Worm (Caenorhabditis elegans) whole organism, early embryonic: ENCODE data around the gene asns-2.
"Not testable (repeated sequence)": the region's sequence is repeated elsewhere in the genome, so short reads cannot be mapped to it uniquely, and the experiment has no call there.

Experiments
- B0310.2 ChIP-seq: sonication (generic microtip); optimal IDR thresholded peaks from 2 replicates; lab custom pipeline; 2016; ENCODE audit warnings: mild to moderate bottlenecking, missing genetic modification characterization, missing compliant biosample characterization
- F13C5.2 ChIP-seq: sonication (generic microtip); optimal IDR thresholded peaks from 2 replicates; lab custom pipeline; 2017; ENCODE audit warnings: mild to moderate bottlenecking, missing genetic modification characterization, inconsistent platforms, missing compliant biosample characterization
- aly-1 ChIP-seq: sonication (generic microtip); optimal IDR thresholded peaks from 2 replicates; lab custom pipeline; 2016; ENCODE audit warnings: missing genetic modification characterization, missing compliant biosample characterization
- ama-1 ChIP-seq: fragments of 150-350 bp; optimal IDR thresholded peaks from 2 replicates; lab custom pipeline; 2014
- ceh-13 ChIP-seq: fragments of 200-800 bp; sonication (Bioruptor generic); optimal IDR thresholded peaks from 2 replicates; lab custom pipeline; 2018; ENCODE audit warnings: mild to moderate bottlenecking, missing genetic modification characterization, missing compliant biosample characterization
- ceh-36 ChIP-seq: sonication (generic microtip); optimal IDR thresholded peaks from 2 replicates; lab custom pipeline; 2016; ENCODE audit warnings: missing genetic modification characterization, inconsistent platforms, missing compliant biosample characterization
- ets-7 ChIP-seq: sonication (generic microtip); optimal IDR thresholded peaks from 2 replicates; lab custom pipeline; 2016; ENCODE audit warnings: missing genotype, missing genetic modification characterization, missing compliant biosample characterization
- flt-1 ChIP-seq: fragments of 200-800 bp; sonication (Bioruptor generic); IDR thresholded peaks from 2 replicates; pipeline ENCODE4 v1.3.6; 2022; ENCODE audit warnings: missing genetic modification characterization, missing compliant biosample characterization
- hmbx-1 ChIP-seq: sonication (generic microtip); optimal IDR thresholded peaks from 2 replicates; lab custom pipeline; 2016; ENCODE audit warnings: mild to moderate bottlenecking, missing genetic modification characterization, missing compliant biosample characterization
- hmg-4 ChIP-seq: fragments of 200-800 bp; sonication (Bioruptor generic); optimal IDR thresholded peaks from 2 replicates; lab custom pipeline; 2018; ENCODE audit warnings: mild to moderate bottlenecking, missing genetic modification characterization, missing compliant biosample characterization
- hnd-1 ChIP-seq: sonication (generic microtip); optimal IDR thresholded peaks from 2 replicates; lab custom pipeline; 2016; ENCODE audit warnings: missing genetic modification characterization, missing compliant biosample characterization
- pes-1 ChIP-seq: fragments of 200-800 bp; sonication (Bioruptor generic); IDR thresholded peaks from 2 replicates; pipeline ENCODE4 v1.3.6; 2022; ENCODE audit warnings: missing genetic modification reagents, missing genetic modification characterization, missing compliant biosample characterization
- scrt-1 ChIP-seq: fragments of 200-800 bp; sonication (Bioruptor generic); IDR thresholded peaks from 2 replicates; pipeline ENCODE4 v1.3.6; 2022; ENCODE audit warnings: missing genetic modification characterization, missing compliant biosample characterization
- sea-1 ChIP-seq: fragments of 200-800 bp; sonication (Bioruptor generic); conservative IDR thresholded peaks from 2 replicates; pipeline ENCODE4 v1.3.6; 2022; ENCODE audit warnings: missing genetic modification characterization, missing compliant biosample characterization
- tbx-11 ChIP-seq: fragments of 200-800 bp; sonication (Bioruptor generic); IDR thresholded peaks from 2 replicates; pipeline ENCODE4 v1.3.6; 2022; ENCODE audit warnings: missing genetic modification characterization, missing compliant biosample characterization
- tbx-37 ChIP-seq: fragments of 200-800 bp; sonication (Bioruptor generic); conservative IDR thresholded peaks from 2 replicates; pipeline ENCODE4 v1.3.6; 2022; ENCODE audit warnings: missing genetic modification reagents, missing genetic modification characterization, missing compliant biosample characterization
- tra-4 ChIP-seq: sonication (generic microtip); optimal IDR thresholded peaks from 2 replicates; lab custom pipeline; 2017; ENCODE audit warnings: missing genetic modification characterization, missing compliant biosample characterization

Gene asns-2

DNA sequence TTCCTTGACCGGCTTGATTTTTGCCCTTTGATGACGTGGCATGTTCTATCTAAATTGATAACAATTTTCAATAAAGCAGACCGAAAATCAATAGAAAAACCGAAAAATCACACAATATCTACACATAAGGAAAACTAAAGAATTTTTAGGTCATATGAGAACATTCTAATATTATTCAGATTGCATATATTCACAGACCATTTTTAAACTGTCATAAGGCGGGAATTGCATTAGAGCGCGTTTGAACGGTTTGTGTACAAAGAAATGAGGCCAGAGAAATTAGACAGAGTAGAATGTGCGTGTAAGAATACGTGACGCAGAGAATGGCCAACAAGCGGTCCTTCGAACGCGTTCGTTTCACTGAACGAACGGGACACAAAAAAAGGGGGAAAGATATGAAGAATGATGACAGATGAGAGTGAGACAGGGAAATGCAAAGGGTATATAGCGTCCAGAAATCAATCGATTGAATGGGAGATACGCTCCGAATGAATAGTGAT is 13.7 kb downstream of the asns-2 start, which contains the start of gene M02D8.3:
TSS of gene M02D8.3 (minus strand) at position 51 of the 500 bp plus-strand sequence.
- no peak for TF ChIP-seq sea-1 (GFP tag; lab: Robert Waterston, UW)
- TF ChIP-seq F13C5.2 (tag; lab: Kevin White, UChicago), result peak; percentile 35

DNA sequence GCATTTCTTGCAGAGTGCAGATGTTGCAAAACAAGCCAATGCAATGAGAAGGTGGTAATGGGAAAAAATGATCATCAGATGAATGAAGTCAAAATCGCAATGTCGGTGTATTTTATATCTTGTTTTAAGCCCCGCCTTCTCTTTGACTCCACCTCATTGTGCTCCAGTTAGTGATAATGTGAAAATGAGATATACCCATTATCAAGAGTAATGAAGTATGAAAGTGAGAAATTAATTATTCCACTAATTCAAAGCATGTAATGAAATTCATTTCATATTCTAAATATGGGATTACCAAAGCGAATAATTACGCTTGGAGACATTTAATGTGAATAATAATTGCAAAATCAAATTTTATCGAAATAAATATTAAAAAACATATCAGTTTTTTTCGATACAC is 18.9 kb downstream of the asns-2 start, which contains the start of gene M02D8.6:
TSS of gene M02D8.6 (minus strand) at position 101 of the 400 bp plus-strand sequence.
- TF ChIP-seq tra-4 (tag; lab: Kevin White, UChicago); B0310.2; ceh-36 (tag; lab: Kevin White, UChicago): not testable (repeated sequence)

DNA sequence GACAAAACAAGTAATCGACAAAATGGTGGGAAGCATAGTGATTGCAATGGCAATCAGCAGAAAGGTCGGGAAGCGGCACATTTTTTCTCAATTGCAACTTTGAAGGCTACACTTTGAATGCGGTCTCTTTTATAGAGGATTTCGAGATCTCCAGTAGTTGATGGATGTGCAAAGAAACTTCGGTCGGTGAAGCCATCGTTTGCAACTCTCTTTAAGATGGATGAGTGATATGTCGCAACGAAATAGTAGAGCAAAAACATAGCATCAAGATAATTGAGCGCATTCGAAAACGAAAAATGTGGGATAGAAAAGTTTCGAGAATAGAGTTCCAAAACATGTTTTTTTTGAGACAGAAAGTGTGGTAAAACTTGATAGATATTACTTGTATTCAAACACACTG is 23.4 kb downstream of the asns-2 start, which contains the start of gene EGAP4.1:
TSS of gene EGAP4.1 (minus strand) at position 101 of the 400 bp plus-strand sequence.
- TF ChIP-seq aly-1 (tag; lab: Kevin White, UChicago) (no peak), ceh-13 (GFP tag; lab: Kevin White, UChicago) (no peak), F13C5.2 (tag; lab: Kevin White, UChicago) (no peak)

DNA sequence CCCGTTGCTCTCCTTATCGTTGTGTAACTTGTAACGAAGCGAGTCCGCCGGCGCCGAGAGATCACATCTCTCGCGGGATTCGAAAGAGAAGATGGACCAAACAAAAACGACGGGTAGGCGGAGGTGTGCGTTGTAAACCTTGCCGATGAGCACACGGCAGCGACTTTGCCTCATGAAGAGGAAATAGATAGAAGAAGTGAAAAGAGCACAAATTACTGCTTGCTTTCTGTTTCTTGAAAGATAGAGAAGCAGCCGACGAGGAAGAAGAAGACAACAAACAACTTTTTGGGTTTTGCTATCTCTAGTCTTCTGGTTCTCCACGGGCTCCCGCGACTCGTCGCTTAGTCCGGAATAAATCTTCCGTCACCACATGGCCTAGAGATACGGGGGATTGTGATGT is 26.9 kb downstream of the asns-2 start:
- TF ChIP-seq ets-7, result no peak
- TF ChIP-seq ceh-13 (GFP tag; lab: Kevin White, UChicago), result no peak
- TF ChIP-seq aly-1 (tag; lab: Kevin White, UChicago), result no peak
- no peak for TF ChIP-seq ama-1
- no peak for TF ChIP-seq hmbx-1 (tag; lab: Kevin White, UChicago)
- no peak for TF ChIP-seq hmg-4 (GFP tag; lab: Kevin White, UChicago)
- TF ChIP-seq tbx-11 (GFP tag; lab: Robert Waterston, UW), result no peak
- no peak for TF ChIP-seq B0310.2

DNA sequence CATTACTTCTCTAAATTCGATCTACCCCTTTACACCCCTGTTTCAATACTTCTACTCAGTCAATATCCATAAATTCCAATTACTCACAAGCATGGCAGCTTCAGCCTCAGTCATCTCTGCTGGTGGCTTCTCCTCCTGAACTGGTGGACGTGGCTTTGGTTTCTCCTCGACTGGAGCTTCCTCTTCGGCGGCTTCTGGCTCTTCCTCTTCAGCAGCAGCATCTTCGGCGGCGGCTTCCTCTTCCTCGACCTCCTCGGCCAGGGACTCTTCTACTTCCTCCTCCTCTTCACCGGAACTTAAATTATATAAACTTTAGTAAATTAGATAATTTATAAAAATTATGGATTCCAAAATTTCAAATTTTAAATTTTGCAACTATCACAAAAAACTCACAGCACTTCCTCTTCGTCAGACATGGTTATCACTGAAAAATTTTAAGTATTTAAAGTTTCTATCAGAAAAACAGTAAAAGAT is 27.6 kb downstream of the asns-2 start, which contains the start of gene tnt-2:
TSS of gene tnt-2 (minus strand) at position 424 of the 474 bp plus-strand sequence.
- TF ChIP-seq B0310.2 (no peak), aly-1 (tag; lab: Kevin White, UChicago) (no peak), hmbx-1 (tag; lab: Kevin White, UChicago) (no peak), ceh-13 (GFP tag; lab: Kevin White, UChicago) (no peak), tra-4 (tag; lab: Kevin White, UChicago) (no peak), ets-7 (no peak), sea-1 (GFP tag; lab: Robert Waterston, UW) (no peak), pes-1 (GFP tag; lab: Robert Waterston, UW) (no peak), hmg-4 (GFP tag; lab: Kevin White, UChicago) (no peak), tbx-37 (GFP tag; lab: Robert Waterston, UW) (no peak), ama-1 (no peak), ceh-36 (tag; lab: Kevin White, UChicago) (no peak), hnd-1 (no peak), F13C5.2 (tag; lab: Kevin White, UChicago) (no peak), scrt-1 (GFP tag; lab: Robert Waterston, UW) (no peak), flt-1 (GFP tag; lab: Robert Waterston, UW) (no peak), tbx-11 (GFP tag; lab: Robert Waterston, UW) (no peak)

DNA sequence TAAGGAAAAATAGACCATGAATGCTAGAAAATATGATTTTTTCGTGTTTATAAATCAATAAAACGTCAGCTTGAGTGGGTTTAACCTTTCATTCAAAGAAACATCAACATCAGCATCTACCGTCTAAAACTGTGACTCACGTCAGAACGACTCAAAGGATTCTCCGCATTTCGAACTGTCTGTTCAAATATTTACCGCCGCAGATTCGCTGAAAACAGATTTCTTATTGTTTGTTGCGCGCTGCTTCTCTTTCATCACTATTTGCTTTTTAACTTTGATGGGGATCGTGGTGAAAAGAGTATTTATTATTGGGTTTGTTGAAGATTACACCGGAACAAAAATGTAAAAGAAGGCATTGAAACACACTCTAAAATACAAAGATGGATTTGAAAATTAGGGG is 29.5 kb downstream of the asns-2 start:
- TF ChIP-seq tra-4 (tag; lab: Kevin White, UChicago), result no peak
- no peak for TF ChIP-seq flt-1 (GFP tag; lab: Robert Waterston, UW)
- TF ChIP-seq tbx-37 (GFP tag; lab: Robert Waterston, UW), result no peak
- TF ChIP-seq sea-1 (GFP tag; lab: Robert Waterston, UW), result no peak

DNA sequence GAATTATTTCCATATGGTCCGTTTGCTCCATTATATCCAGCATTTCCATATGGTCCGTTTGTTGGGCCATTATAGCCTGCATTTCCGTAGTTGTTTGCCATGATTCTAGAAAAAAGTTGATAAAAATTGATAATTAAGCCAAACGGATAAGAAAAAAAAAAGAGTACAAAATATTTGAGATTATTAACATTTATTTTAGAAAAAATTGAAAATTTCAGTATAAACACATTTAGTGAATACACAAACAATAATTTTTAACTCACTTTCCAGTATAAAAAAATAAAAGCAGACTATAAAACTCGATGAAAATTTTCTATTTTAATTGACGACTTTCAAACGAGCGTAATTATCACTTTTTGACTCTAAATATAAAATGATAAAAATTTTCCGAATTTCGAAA is 30.1 kb downstream of the asns-2 start, which contains the start of gene F53A9.9:
TSS of gene F53A9.9 (minus strand) at position 101 of the 400 bp plus-strand sequence.
- TF ChIP-seq ets-7, result no peak
- no peak for TF ChIP-seq B0310.2
- no peak for TF ChIP-seq ceh-13 (GFP tag; lab: Kevin White, UChicago)
- no peak for TF ChIP-seq tbx-11 (GFP tag; lab: Robert Waterston, UW)
- no peak for TF ChIP-seq pes-1 (GFP tag; lab: Robert Waterston, UW)
- no peak for TF ChIP-seq scrt-1 (GFP tag; lab: Robert Waterston, UW)
- TF ChIP-seq ceh-36 (tag; lab: Kevin White, UChicago), result no peak
- TF ChIP-seq hnd-1, result no peak
- no peak for TF ChIP-seq hmg-4 (GFP tag; lab: Kevin White, UChicago)
- TF ChIP-seq hmbx-1 (tag; lab: Kevin White, UChicago), result no peak
- TF ChIP-seq ama-1, result no peak

DNA sequence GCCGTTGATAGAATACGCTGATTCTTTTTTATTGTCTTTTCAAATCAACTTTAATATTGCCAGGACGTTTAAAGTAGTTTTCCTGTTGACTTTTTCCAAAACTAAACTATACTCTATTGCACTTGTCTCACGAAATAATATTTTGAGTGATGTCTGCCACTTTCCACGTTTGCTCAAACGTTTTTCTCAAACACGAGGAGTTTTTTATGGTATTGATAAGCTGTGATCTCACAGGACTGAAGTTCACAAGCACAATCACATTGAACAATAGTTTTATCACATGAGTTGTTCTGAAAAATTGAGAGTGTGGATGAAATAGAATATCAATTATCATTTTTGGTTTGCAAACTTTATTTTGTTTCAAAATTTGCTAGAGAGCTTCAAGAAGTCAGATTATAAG is 30.9 kb downstream of the asns-2 start:
- TF ChIP-seq tra-4 (tag; lab: Kevin White, UChicago), result no peak
- TF ChIP-seq tbx-11 (GFP tag; lab: Robert Waterston, UW), result no peak
- no peak for TF ChIP-seq tbx-37 (GFP tag; lab: Robert Waterston, UW)
- TF ChIP-seq flt-1 (GFP tag; lab: Robert Waterston, UW), result no peak
- TF ChIP-seq ama-1, result no peak
- TF ChIP-seq hnd-1, result no peak
- no peak for TF ChIP-seq sea-1 (GFP tag; lab: Robert Waterston, UW)
- TF ChIP-seq aly-1 (tag; lab: Kevin White, UChicago), result no peak
- TF ChIP-seq hmg-4 (GFP tag; lab: Kevin White, UChicago), result no peak
- no peak for TF ChIP-seq scrt-1 (GFP tag; lab: Robert Waterston, UW)
- TF ChIP-seq hmbx-1 (tag; lab: Kevin White, UChicago), result no peak
